Fruit fly (Drosophila melanogaster): ENCODE results near the gene HLH4C.
A peak's percentile ranks its signal among the peaks of the same experiment; 100 is the strongest.

The HLH4C gene

dm6 chrX:4684444-4684924 is 37.3 kb upstream of the HLH4C start (continued):
- TF ChIP-seq ttk (GFP tag; IDR thresholded peaks at IDR 0.05) (peak; percentile 82), tap (tag; optimal IDR thresholded peaks at IDR 0.05) (peak; percentile 67), CG3407 (GFP tag; optimal IDR thresholded peaks at IDR 0.05) (no peak), BtbVII (GFP tag; optimal IDR thresholded peaks at IDR 0.05) (no peak), CG18476 (GFP tag; optimal IDR thresholded peaks at IDR 0.05) (no peak), zf30C (GFP tag; optimal IDR thresholded peaks at IDR 0.05) (peak; percentile 52), CG12219 (GFP tag; optimal IDR thresholded peaks at IDR 0.05) (peak; percentile 75), HmgZ (tag; optimal IDR thresholded peaks at IDR 0.05) (peak; percentile 88), sens-2 (GFP tag; IDR thresholded peaks at IDR 0.05) (peak; percentile 88), Spps (tag; optimal IDR thresholded peaks at IDR 0.05) (peak; percentile 11), CG15073 (GFP tag; optimal IDR thresholded peaks at IDR 0.05) (no peak), PHDP (tag; optimal IDR thresholded peaks at IDR 0.05) (peak; percentile 82), CG17328 (GFP tag; IDR thresholded peaks at IDR 0.05) (peak; percentile 83), gro (GFP tag; optimal IDR thresholded peaks at IDR 0.05) (peak; percentile 89), tin (GFP tag; optimal IDR thresholded peaks at IDR 0.05) (peak; percentile 84), pzg (GFP tag; optimal IDR thresholded peaks at IDR 0.05) (peak; percentile 94), salm (tag; optimal IDR thresholded peaks at IDR 0.05) (peak; percentile 31), her (GFP tag; optimal IDR thresholded peaks at IDR 0.05) (peak; percentile 86), CG4854 (GFP tag; optimal IDR thresholded peaks at IDR 0.05) (peak; percentile 45), CG8388 (GFP tag; optimal IDR thresholded peaks at IDR 0.05) (peak; percentile 46), NC2α (GFP tag; optimal IDR thresholded peaks at IDR 0.05) (peak; percentile 29), CG6765 (GFP tag; optimal IDR thresholded peaks at IDR 0.05) (peak; percentile 50), psq (GFP tag; optimal IDR thresholded peaks at IDR 0.05) (peak; percentile 57), CG4707 (GFP tag; optimal IDR thresholded peaks at IDR 0.05) (no peak), stc (GFP tag; IDR thresholded peaks at IDR 0.05) (peak; percentile 80), Ets97D (GFP tag; optimal IDR thresholded peaks at IDR 0.05) (peak; percentile 89), knrl (GFP tag; IDR thresholded peaks at IDR 0.05; ENCODE audit: partially characterized antibody) (peak; percentile 85), CG14710 (tag; optimal IDR thresholded peaks at IDR 0.05) (peak; percentile 95), CG7839 (tag; optimal IDR thresholded peaks at IDR 0.05) (peak; percentile 81), ems (GFP tag; optimal IDR thresholded peaks at IDR 0.05) (peak; percentile 73), CG11504 (tag; optimal IDR thresholded peaks at IDR 0.05) (peak; percentile 86), exex (tag; optimal IDR thresholded peaks at IDR 0.05) (peak; percentile 57), sim (GFP tag; IDR thresholded peaks at IDR 0.05) (peak; percentile 39; the same call in 1 of the 2 replicates), peb (GFP tag; IDR thresholded peaks at IDR 0.05) (peak; percentile 58), CG6254 (GFP tag; optimal IDR thresholded peaks at IDR 0.05) (peak; percentile 19), CG1529 (GFP tag; optimal IDR thresholded peaks at IDR 0.05) (peak; percentile 54), BEAF-32 (GFP tag; optimal IDR thresholded peaks at IDR 0.05) (peak; percentile 90), MBD-R2 (GFP tag; IDR thresholded peaks at IDR 0.05) (peak; percentile 81), CG5245 (GFP tag; optimal IDR thresholded peaks at IDR 0.05) (peak; percentile 70), Gug (GFP tag; IDR thresholded peaks at IDR 0.05) (peak; percentile 93), cas (GFP tag; IDR thresholded peaks at IDR 0.05) (peak; percentile 85), CG18262 (tag; optimal IDR thresholded peaks at IDR 0.05) (peak; percentile 64), lbe (GFP tag; optimal IDR thresholded peaks at IDR 0.05) (peak; percentile 37), dpn (GFP tag; optimal IDR thresholded peaks at IDR 0.05) (peak; percentile 86 to 89), repo (GFP tag; optimal IDR thresholded peaks at IDR 0.05) (peak; percentile 85), CG10209 (GFP tag; optimal IDR thresholded peaks at IDR 0.05) (peak; percentile 83), disco-r (GFP tag; optimal IDR thresholded peaks at IDR 0.05) (no peak), CG8290 (GFP tag; optimal IDR thresholded peaks at IDR 0.05) (peak; percentile 76), CG8290 (tag; optimal IDR thresholded peaks at IDR 0.05) (peak; percentile 8 to 97), bbx (GFP tag; IDR thresholded peaks at IDR 0.05; ENCODE audit: partially characterized antibody) (peak; percentile 82), CG2120 (GFP tag; optimal IDR thresholded peaks at IDR 0.05) (peak; percentile 94)

All from whole organism, embryonic.